Fruit fly (Drosophila melanogaster) whole organism, embryonic: ENCODE data around the gene Adat1.

Source experiments
- Abd-B ChIP-seq: fragments of 200-800 bp; sonication (Bioruptor generic); optimal IDR thresholded peaks from 2 replicates; lab custom pipeline; 2018; ENCODE audit warnings: missing biosample characterization, mild to moderate bottlenecking, missing genetic modification characterization, moderate library complexity
- CG14710 ChIP-seq: fragments of 200-800 bp; sonication (Bioruptor generic); optimal IDR thresholded peaks from 3 replicates; lab custom pipeline; 2019; ENCODE audit warnings: missing biosample characterization, mild to moderate bottlenecking, missing genetic modification characterization, moderate library complexity
- CG14860 ChIP-seq: fragments of 200-800 bp; sonication (Bioruptor generic); IDR thresholded peaks from 3 replicates; pipeline ENCODE4 v1.3.6; 2022; ENCODE audit warnings: missing biosample characterization, missing genetic modification characterization; ENCODE audit not compliant: partially characterized antibody
- CG15696 ChIP-seq: fragments of 200-800 bp; sonication (Bioruptor generic); optimal IDR thresholded peaks from 2 replicates; lab custom pipeline; 2019; ENCODE audit warnings: missing biosample characterization, mild to moderate bottlenecking, missing genetic modification characterization, moderate library complexity
- CG17361 ChIP-seq: fragments of 200-800 bp; sonication (Bioruptor generic); IDR thresholded peaks from 3 replicates; pipeline ENCODE4 v1.3.6; 2022; ENCODE audit warnings: missing biosample characterization, missing genetic modification characterization
- CG2120 ChIP-seq: fragments of 200-800 bp; sonication (Bioruptor generic); optimal IDR thresholded peaks from 3 replicates; lab custom pipeline; 2016; ENCODE audit warnings: missing biosample characterization, missing genetic modification characterization
- CG32532 ChIP-seq: fragments of 200-800 bp; sonication (Bioruptor generic); IDR thresholded peaks from 2 replicates; pipeline ENCODE4 v1.3.6; 2022; ENCODE audit warnings: missing biosample characterization, missing genetic modification characterization
- CG32772 ChIP-seq: fragments of 200-800 bp; sonication (Bioruptor generic); IDR thresholded peaks from 2 replicates; pipeline ENCODE4 v1.3.6; 2022; ENCODE audit warnings: missing biosample characterization, missing genetic modification characterization
- CG33213 ChIP-seq: fragments of 200-800 bp; sonication (Bioruptor generic); optimal IDR thresholded peaks from 3 replicates; lab custom pipeline; 2016; ENCODE audit warnings: missing biosample characterization, missing genetic modification characterization
- CG3726 ChIP-seq: fragments of 200-800 bp; sonication (Bioruptor generic); IDR thresholded peaks from 3 replicates; pipeline ENCODE4, ENCODE4 v1.3.6; 2022; ENCODE audit warnings: missing biosample characterization, missing genetic modification characterization
- CG3995 ChIP-seq: fragments of 200-800 bp; sonication (Bioruptor generic); optimal IDR thresholded peaks from 3 replicates; lab custom pipeline; 2016; ENCODE audit warnings: missing biosample characterization, missing genetic modification characterization
- CG4617 ChIP-seq: fragments of 200-800 bp; sonication (Bioruptor generic); optimal IDR thresholded peaks from 3 replicates; lab custom pipeline; 2016; ENCODE audit warnings: missing biosample characterization, missing genetic modification characterization, borderline replicate concordance
- CG4854 ChIP-seq: fragments of 200-800 bp; sonication (Bioruptor generic); optimal IDR thresholded peaks from 2 replicates; lab custom pipeline; 2016; ENCODE audit warnings: missing biosample characterization, missing genetic modification characterization, inconsistent platforms
- CG5245 ChIP-seq: fragments of 200-800 bp; sonication (Bioruptor generic); optimal IDR thresholded peaks from 3 replicates; lab custom pipeline; 2016; ENCODE audit warnings: missing biosample characterization, missing genetic modification characterization
- CG7372 ChIP-seq: fragments of 200-800 bp; sonication (Bioruptor generic); IDR thresholded peaks from 2 replicates; pipeline ENCODE4 v1.3.6; 2022; ENCODE audit warnings: missing biosample characterization, missing genetic modification characterization
- CG8290 ChIP-seq, 3 experiments: fragments of 200-800 bp; sonication (Bioruptor generic); optimal IDR thresholded peaks; 2 replicates each; lab custom pipeline; 2016 to 2019; ENCODE audit warnings: missing biosample characterization in 3 of 3, missing genetic modification characterization in 3 of 3, mild to moderate bottlenecking in 2 of 3, moderate library complexity in 1 of 3
- CG8388 ChIP-seq: fragments of 200-800 bp; sonication (Bioruptor generic); optimal IDR thresholded peaks from 2 replicates; lab custom pipeline; 2019; ENCODE audit warnings: missing biosample characterization, mild to moderate bottlenecking, missing genetic modification characterization, moderate library complexity
- CG8944 ChIP-seq: fragments of 200-800 bp; sonication (Bioruptor generic); optimal IDR thresholded peaks from 3 replicates; lab custom pipeline; 2016; ENCODE audit warnings: missing biosample characterization, missing genetic modification characterization
- CoRest ChIP-seq: fragments of 200-800 bp; sonication (Bioruptor generic); optimal IDR thresholded peaks from 3 replicates; lab custom pipeline; 2018; ENCODE audit warnings: missing biosample characterization, mild to moderate bottlenecking, missing genetic modification characterization, moderate library complexity
- Doc3 ChIP-seq: fragments of 200-800 bp; sonication (Bioruptor generic); IDR thresholded peaks from 3 replicates; pipeline ENCODE4 v1.3.6; 2022; ENCODE audit warnings: missing biosample characterization, missing genetic modification characterization; ENCODE audit not compliant: partially characterized antibody
- Dref ChIP-seq: fragments of 200-800 bp; sonication (Bioruptor generic); IDR thresholded peaks from 2 replicates; pipeline ENCODE4 v1.3.6; 2022; ENCODE audit warnings: missing biosample characterization, missing genetic modification characterization
- HLH54F ChIP-seq: fragments of 200-800 bp; sonication (Bioruptor generic); optimal IDR thresholded peaks from 3 replicates; lab custom pipeline; 2016; ENCODE audit warnings: missing biosample characterization, missing genetic modification characterization
- Hmx ChIP-seq: fragments of 200-800 bp; sonication (Bioruptor generic); optimal IDR thresholded peaks from 2 replicates; lab custom pipeline; 2016; ENCODE audit warnings: missing biosample characterization, missing genetic modification characterization
- Hr39 ChIP-seq: fragments of >200 bp; optimal IDR thresholded peaks from 2 replicates; lab custom pipeline; 2017
- Mad ChIP-seq: fragments of 200-800 bp; sonication (Bioruptor generic); optimal IDR thresholded peaks from 2 replicates; lab custom pipeline; 2016; ENCODE audit warnings: missing biosample characterization, missing genetic modification characterization
- Med ChIP-seq: fragments of 200-800 bp; sonication (Bioruptor generic); peaks from one replicate; lab custom pipeline; 2016; ENCODE audit warnings: missing biosample characterization, missing genetic modification characterization, mild to moderate bottlenecking, inconsistent platforms, moderate library complexity
- Myb ChIP-seq: fragments of 200-800 bp; sonication (Bioruptor generic); optimal IDR thresholded peaks from 2 replicates; lab custom pipeline; 2016; ENCODE audit warnings: missing biosample characterization, missing genetic modification characterization
- NC2β ChIP-seq: fragments of 200-800 bp; sonication (Bioruptor generic); optimal IDR thresholded peaks from 2 replicates; lab custom pipeline; 2016; ENCODE audit warnings: missing biosample characterization, missing genetic modification characterization
- NK7.1 ChIP-seq: fragments of 200-800 bp; sonication (Bioruptor generic); optimal IDR thresholded peaks from 3 replicates; lab custom pipeline; 2016; ENCODE audit warnings: missing biosample characterization, missing genetic modification characterization
- Opbp ChIP-seq: fragments of 200-800 bp; sonication (Bioruptor generic); IDR thresholded peaks from 3 replicates; pipeline ENCODE4 v1.3.6; 2022; ENCODE audit warnings: missing biosample characterization, missing genetic modification characterization; ENCODE audit not compliant: partially characterized antibody
- Optix ChIP-seq: fragments of 200-800 bp; sonication (Bioruptor generic); IDR thresholded peaks from 3 replicates; pipeline ENCODE4 v1.3.6; 2022; ENCODE audit warnings: missing biosample characterization, missing genetic modification characterization
- amos ChIP-seq: fragments of 200-800 bp; sonication (Bioruptor generic); IDR thresholded peaks from 2 replicates; pipeline ENCODE4 v1.3.6; 2022; ENCODE audit warnings: missing biosample characterization, missing genetic modification characterization; ENCODE audit not compliant: partially characterized antibody
- chm ChIP-seq: fragments of 200-800 bp; sonication (Bioruptor generic); IDR thresholded peaks from 2 replicates; pipeline ENCODE4 v1.3.6; 2022; ENCODE audit warnings: missing biosample characterization, missing genetic modification characterization
- gce ChIP-seq: fragments of 200-800 bp; sonication (Bioruptor generic); IDR thresholded peaks from 3 replicates; pipeline ENCODE4 v1.3.6; 2022; ENCODE audit warnings: missing biosample characterization, missing genetic modification characterization
- gcm2 ChIP-seq: fragments of 200-800 bp; sonication (Bioruptor generic); optimal IDR thresholded peaks from 2 replicates; lab custom pipeline; 2016; ENCODE audit warnings: missing biosample characterization, missing genetic modification characterization
- gem ChIP-seq: fragments of 200-800 bp; sonication (Bioruptor generic); optimal IDR thresholded peaks from 2 replicates; lab custom pipeline; 2019; ENCODE audit warnings: missing biosample characterization, mild to moderate bottlenecking, missing genetic modification characterization, moderate library complexity
- grau ChIP-seq: fragments of 200-800 bp; optimal IDR thresholded peaks from 3 replicates; lab custom pipeline; 2019; ENCODE audit warnings: missing biosample characterization, mild to moderate bottlenecking, missing genetic modification characterization, moderate library complexity
- insv ChIP-seq, 2 experiments: fragments of 200-800 bp; sonication (Bioruptor generic); optimal IDR thresholded peaks; 3 replicates each; lab custom pipeline; 2016 to 2018; ENCODE audit warnings: missing biosample characterization in 2 of 2, missing genetic modification characterization in 2 of 2
- kay ChIP-seq: fragments of 200-800 bp; sonication (Bioruptor generic); optimal IDR thresholded peaks from 2 replicates; lab custom pipeline; 2016; ENCODE audit warnings: missing biosample characterization, missing genetic modification characterization
- ken ChIP-seq: fragments of 200-800 bp; sonication (Bioruptor generic); IDR thresholded peaks from 3 replicates; pipeline ENCODE4 v1.3.6; 2022; ENCODE audit warnings: missing biosample characterization, missing genetic modification characterization
- klu ChIP-seq: fragments of 200-800 bp; sonication (Bioruptor generic); IDR thresholded peaks from 2 replicates; pipeline ENCODE4 v1.3.6; 2022; ENCODE audit warnings: missing biosample characterization, missing genetic modification characterization
- nerfin-1 ChIP-seq: fragments of 200-800 bp; sonication (Bioruptor generic); optimal IDR thresholded peaks from 3 replicates; lab custom pipeline; 2019; ENCODE audit warnings: missing biosample characterization, mild to moderate bottlenecking, missing genetic modification characterization, moderate library complexity
- nmo ChIP-seq: fragments of 200-800 bp; sonication (Bioruptor generic); optimal IDR thresholded peaks from 2 replicates; lab custom pipeline; 2018; ENCODE audit warnings: missing biosample characterization, mild to moderate bottlenecking, missing genetic modification characterization, moderate library complexity
- oc ChIP-seq: fragments of 200-800 bp; sonication (Bioruptor generic); optimal IDR thresholded peaks from 2 replicates; lab custom pipeline; 2018; ENCODE audit warnings: missing biosample characterization, mild to moderate bottlenecking, missing genetic modification characterization, moderate library complexity
- pzg ChIP-seq: fragments of 200-800 bp; sonication (Bioruptor generic); optimal IDR thresholded peaks from 3 replicates; lab custom pipeline; 2018; ENCODE audit warnings: missing biosample characterization, mild to moderate bottlenecking, missing genetic modification characterization, moderate library complexity
- sd ChIP-seq: fragments of 200-800 bp; sonication (Bioruptor generic); optimal IDR thresholded peaks from 3 replicates; lab custom pipeline; 2018; ENCODE audit warnings: missing biosample characterization, mild to moderate bottlenecking, missing genetic modification characterization, moderate library complexity
- slou ChIP-seq: fragments of 200-800 bp; sonication (Bioruptor generic); optimal IDR thresholded peaks from 3 replicates; lab custom pipeline; 2016; ENCODE audit warnings: missing biosample characterization, missing genetic modification characterization
- twi ChIP-seq: fragments of 200-800 bp; optimal IDR thresholded peaks from 2 replicates; lab custom pipeline; 2019; ENCODE audit warnings: missing biosample characterization, mild to moderate bottlenecking, missing genetic modification characterization, moderate library complexity
- unc-4 ChIP-seq: fragments of 200-800 bp; sonication (Bioruptor generic); IDR thresholded peaks from 2 replicates; pipeline ENCODE4 v1.3.6; 2022; ENCODE audit warnings: missing biosample characterization, missing genetic modification characterization; ENCODE audit not compliant: partially characterized antibody
- wek ChIP-seq: fragments of 200-800 bp; sonication (Bioruptor generic); optimal IDR thresholded peaks from 3 replicates; lab custom pipeline; 2018; ENCODE audit warnings: missing biosample characterization, mild to moderate bottlenecking, missing genetic modification characterization, moderate library complexity
- zen2 ChIP-seq: fragments of 200-800 bp; sonication (Bioruptor generic); IDR thresholded peaks from 3 replicates; pipeline ENCODE4 v1.3.6; 2022; ENCODE audit warnings: missing biosample characterization, missing genetic modification characterization; ENCODE audit not compliant: partially characterized antibody

Adat1 gene

DNA sequence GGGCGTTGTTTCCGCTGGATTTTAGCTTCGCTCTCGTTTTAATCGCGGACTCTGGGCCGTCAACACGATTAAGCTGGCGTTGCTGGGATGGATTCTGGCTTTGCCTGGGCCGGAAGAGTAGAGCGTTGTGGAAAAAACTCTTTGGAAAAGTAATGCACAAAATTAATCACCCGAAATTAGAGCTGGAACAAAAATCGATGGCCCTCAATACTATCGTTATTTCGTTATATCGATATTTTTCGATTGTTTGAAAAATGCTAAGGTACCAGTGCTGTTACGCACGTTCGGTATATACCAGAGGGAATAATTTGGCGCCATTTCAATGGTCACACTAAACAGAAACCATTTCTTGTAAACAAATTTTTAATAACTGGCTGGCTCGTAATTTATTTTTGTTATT lies 18.3 kb upstream of the Adat1 start, which contains the start of the genes Arpc1 and Orc5 (continued):
- TF ChIP-seq klu (no peak), NK7.1 (GFP tag; lab: Kevin White, UChicago) (no peak), CoRest (tag; lab: Kevin White, UChicago) (peak; percentile 25), oc (no peak), Opbp (GFP tag; lab: Robert Waterston, UW) (peak; percentile 89), CG3995 (GFP tag; lab: Kevin White, UChicago) (peak; percentile 11), wek (GFP tag; lab: Kevin White, UChicago) (no peak), CG5245 (GFP tag; lab: Kevin White, UChicago) (no peak), CG7372 (no peak), Hmx (no peak), sd (tag; lab: Kevin White, UChicago) (no peak), Abd-B (GFP tag; lab: Kevin White, UChicago) (peak; percentile 17), unc-4 (GFP tag; lab: Robert Waterston, UW) (peak; percentile 96), Mad (no peak), CG3726 (no peak), CG2120 (GFP tag; lab: Kevin White, UChicago) (no peak), CG32532 (GFP tag; lab: Robert Waterston, UW) (no peak), Hr39 (lab: Kevin White, UChicago) (no peak), CG8944 (no peak), CG8388 (no peak), gce (GFP tag; lab: Robert Waterston, UW) (no peak), Dref (peak; percentile 89), Myb (peak; percentile 83), NC2β (GFP tag; lab: Kevin White, UChicago) (no peak), gcm2 (GFP tag; lab: Kevin White, UChicago) (no peak), chm (GFP tag; lab: Robert Waterston, UW) (no peak), amos (GFP tag; lab: Robert Waterston, UW) (peak; percentile 94), twi (tag; lab: Kevin White, UChicago) (no peak), CG4854 (no peak), nmo (GFP tag; lab: Kevin White, UChicago) (peak; percentile 52), Optix (GFP tag; lab: Robert Waterston, UW) (no peak), ken (GFP tag; lab: Robert Waterston, UW) (no peak), nerfin-1 (tag; lab: Kevin White, UChicago) (peak; percentile 18), CG14860 (GFP tag; lab: Robert Waterston, UW) (peak; percentile 83), grau (peak; percentile 48), Med (peak; percentile 76), CG17361 (GFP tag; lab: Robert Waterston, UW) (no peak), zen2 (GFP tag; lab: Robert Waterston, UW) (peak; percentile 72), gem (no peak), CG15696 (tag; lab: Kevin White, UChicago) (no peak), CG8290 (GFP tag; optimal IDR thresholded peaks at IDR 0.05; lab: Kevin White, UChicago) (no peak), CG8290 (tag; optimal IDR thresholded peaks at IDR 0.05; lab: Kevin White, UChicago) (no peak), kay (GFP tag; lab: Kevin White, UChicago) (peak; percentile 78), HLH54F (GFP tag; lab: Kevin White, UChicago) (no peak), CG4617 (GFP tag; lab: Kevin White, UChicago) (peak; percentile 79), CG33213 (GFP tag; lab: Kevin White, UChicago) (no peak), pzg (peak; percentile 96), CG14710 (tag; lab: Kevin White, UChicago) (peak; percentile 63), Doc3 (GFP tag; lab: Robert Waterston, UW) (peak; percentile 77), CG32772 (GFP tag; lab: Robert Waterston, UW) (no peak), slou (no peak), insv (GFP tag; optimal IDR thresholded peaks at IDR 0.05; lab: Kevin White, UChicago) (peak in 1 of 2 experiments; percentile 4)
